Worm (Caenorhabditis elegans) whole organism, L1 larva: ENCODE measurements around the gene srlf-32.

Experiments
- C16A3.4 ChIP-seq: fragments of 150-350 bp; optimal IDR thresholded peaks from 2 replicates; lab custom pipeline; 2014; ENCODE audit warnings: missing biosample characterization, missing genetic modification characterization
- C34B4.2 ChIP-seq: sonication (generic microtip); optimal IDR thresholded peaks from 2 replicates; lab custom pipeline; 2017; ENCODE audit warnings: mild to moderate bottlenecking, missing genetic modification characterization, missing compliant biosample characterization
- alr-1 ChIP-seq: fragments of 200-800 bp; sonication (Bioruptor generic); optimal IDR thresholded peaks from 2 replicates; lab custom pipeline; 2018; ENCODE audit warnings: borderline replicate concordance, mild to moderate bottlenecking, missing genetic modification characterization, missing compliant biosample characterization
- ceh-8 ChIP-seq: fragments of 200-800 bp; sonication (Bioruptor generic); optimal IDR thresholded peaks from 2 replicates; lab custom pipeline; 2018; ENCODE audit warnings: mild to moderate bottlenecking, missing genetic modification characterization, moderate library complexity, missing compliant biosample characterization
- ceh-82 ChIP-seq, 3 experiments: fragments of 150-350 bp in 1 of 3; sonication (generic microtip) in 2 of 3; optimal IDR thresholded peaks; 2 replicates each; lab custom pipeline; 2014 to 2017; ENCODE audit warnings: missing biosample characterization in 3 of 3, missing genetic modification characterization in 3 of 3
- ceh-88 ChIP-seq: fragments of 200-800 bp; sonication (Bioruptor generic); IDR thresholded peaks from 2 replicates; pipeline ENCODE4 v1.3.6; 2022; ENCODE audit warnings: missing genetic modification characterization, missing compliant biosample characterization
- ces-1 ChIP-seq: fragments of 150-350 bp; optimal IDR thresholded peaks from 2 replicates; lab custom pipeline; 2014; ENCODE audit warnings: missing biosample characterization, missing genetic modification reagents, missing genetic modification characterization
- dpl-1 ChIP-seq, 3 experiments: fragments of 150-350 bp in 2 of 3; sonication (generic microtip) in 1 of 3; optimal IDR thresholded peaks; 2 replicates each; lab custom pipeline; 2014 to 2017; ENCODE audit warnings: missing biosample characterization in 3 of 3, missing genetic modification characterization in 3 of 3, missing genetic modification reagents in 3 of 3
- efl-1 ChIP-seq, 4 experiments: fragments of 150-350 bp; optimal IDR thresholded peaks in 3 of 4; peaks in 1 of 4; 1 replicate in 1 of 4; 2 replicates in 3 of 4; lab custom pipeline; 2014; ENCODE audit warnings: missing biosample characterization in 2 of 4, missing genetic modification characterization in 2 of 4, missing genetic modification reagents in 2 of 4
- elt-2 ChIP-seq: sonication (generic microtip); optimal IDR thresholded peaks from 2 replicates; lab custom pipeline; 2016; ENCODE audit warnings: missing genetic modification characterization, mild to moderate bottlenecking, inconsistent platforms, missing compliant biosample characterization, missing genetic modification reagents
- elt-3 ChIP-seq, 6 experiments: fragments of 150-350 bp in 1 of 6; sonication (generic microtip); optimal IDR thresholded peaks; 2 replicates each; lab custom pipeline; 2017 to 2018; ENCODE audit warnings: missing biosample characterization in 6 of 6, missing genetic modification characterization in 6 of 6, inconsistent platforms in 1 of 6
- fos-1 ChIP-seq: fragments of 150-350 bp; optimal IDR thresholded peaks from 2 replicates; lab custom pipeline; 2014; ENCODE audit warnings: missing biosample characterization, missing genetic modification characterization
- hlh-17 ChIP-seq: fragments of 200-800 bp; sonication (Bioruptor generic); optimal IDR thresholded peaks from 2 replicates; lab custom pipeline; 2018; ENCODE audit warnings: missing genetic modification characterization, mild to moderate bottlenecking, missing compliant biosample characterization, moderate library complexity, borderline replicate concordance
- hpl-2 ChIP-seq: fragments of 150-350 bp; optimal IDR thresholded peaks from 2 replicates; lab custom pipeline; 2014; ENCODE audit warnings: missing biosample characterization, missing genetic modification reagents, missing genetic modification characterization
- jun-1 ChIP-seq: fragments of 150-350 bp; optimal IDR thresholded peaks from 2 replicates; lab custom pipeline; 2014; ENCODE audit warnings: missing biosample characterization, missing genetic modification reagents, missing genetic modification characterization
- lin-13 ChIP-seq: fragments of 150-350 bp; optimal IDR thresholded peaks from 2 replicates; lab custom pipeline; 2014; ENCODE audit warnings: missing biosample characterization, missing genetic modification reagents, missing genetic modification characterization
- lin-14 ChIP-seq: fragments of 200-800 bp; sonication (Bioruptor generic); optimal IDR thresholded peaks from 2 replicates; lab custom pipeline; 2018; ENCODE audit warnings: mild to moderate bottlenecking, missing genetic modification characterization, moderate library complexity, missing compliant biosample characterization
- lin-35 ChIP-seq, 2 experiments: fragments of 150-350 bp; optimal IDR thresholded peaks; 2 replicates each; lab custom pipeline; 2014; ENCODE audit warnings: missing biosample characterization in 2 of 2, missing genetic modification characterization in 2 of 2, missing genetic modification reagents in 2 of 2
- lsy-2 ChIP-seq, 2 experiments: fragments of 150-350 bp; optimal IDR thresholded peaks; 2 replicates each; lab custom pipeline; 2014; ENCODE audit warnings: missing biosample characterization in 2 of 2, missing genetic modification characterization in 2 of 2
- mdl-1 ChIP-seq, 2 experiments: fragments of 150-350 bp; optimal IDR thresholded peaks; 2 replicates each; lab custom pipeline; 2014 to 2017; ENCODE audit warnings: missing biosample characterization in 2 of 2, missing genetic modification characterization in 2 of 2, inconsistent platforms in 1 of 2
- mef-2 ChIP-seq: fragments of 150-350 bp; optimal IDR thresholded peaks from 2 replicates; lab custom pipeline; 2014; ENCODE audit warnings: missing biosample characterization, missing genetic modification characterization
- nhr-11 ChIP-seq: fragments of 150-350 bp; optimal IDR thresholded peaks from 2 replicates; lab custom pipeline; 2014; ENCODE audit warnings: missing biosample characterization, missing genetic modification characterization
- nhr-12 ChIP-seq: sonication (generic microtip); optimal IDR thresholded peaks from 2 replicates; lab custom pipeline; 2017; ENCODE audit warnings: missing biosample characterization, missing genetic modification characterization
- nhr-20 ChIP-seq: sonication (generic microtip); optimal IDR thresholded peaks from 2 replicates; lab custom pipeline; 2016; ENCODE audit warnings: mild to moderate bottlenecking, missing genetic modification characterization, missing compliant biosample characterization
- nhr-237 ChIP-seq: fragments of 150-350 bp; optimal IDR thresholded peaks from 2 replicates; lab custom pipeline; 2014; ENCODE audit warnings: missing biosample characterization, missing genetic modification characterization
- nhr-28 ChIP-seq: fragments of 150-350 bp; optimal IDR thresholded peaks from 2 replicates; lab custom pipeline; 2014; ENCODE audit warnings: missing biosample characterization, missing genetic modification characterization
- nhr-47 ChIP-seq: sonication (generic microtip); optimal IDR thresholded peaks from 2 replicates; lab custom pipeline; 2016; ENCODE audit warnings: mild to moderate bottlenecking, missing genetic modification characterization, moderate library complexity, missing compliant biosample characterization
- pag-3 ChIP-seq: sonication (generic microtip); optimal IDR thresholded peaks from 2 replicates; lab custom pipeline; 2017; ENCODE audit warnings: missing genetic modification characterization, mild to moderate bottlenecking, missing compliant biosample characterization, antibody characterized with exemption, borderline replicate concordance; ENCODE audit not compliant: insufficient read depth
- pax-3 ChIP-seq: fragments of 200-800 bp; sonication (Bioruptor generic); optimal IDR thresholded peaks from 2 replicates; lab custom pipeline; 2018; ENCODE audit warnings: mild to moderate bottlenecking, missing genetic modification characterization, moderate library complexity, missing compliant biosample characterization
- rnt-1 ChIP-seq: sonication (generic microtip); optimal IDR thresholded peaks from 2 replicates; lab custom pipeline; 2016; ENCODE audit warnings: mild to moderate bottlenecking, missing genetic modification characterization, moderate library complexity, missing compliant biosample characterization
- skn-1 ChIP-seq: fragments of 150-350 bp; optimal IDR thresholded peaks from 2 replicates; lab custom pipeline; 2014; ENCODE audit warnings: missing biosample characterization, missing genetic modification characterization
- snpc-4 ChIP-seq: fragments of 150-350 bp; optimal IDR thresholded peaks from 2 replicates; lab custom pipeline; 2014; ENCODE audit warnings: missing biosample characterization, missing genetic modification characterization
- snu-23 ChIP-seq: sonication (generic microtip); optimal IDR thresholded peaks from 2 replicates; lab custom pipeline; 2016; ENCODE audit warnings: missing genetic modification characterization, missing compliant biosample characterization
- sptf-1 ChIP-seq: fragments of 150-350 bp; optimal IDR thresholded peaks from 2 replicates; lab custom pipeline; 2014; ENCODE audit warnings: missing biosample characterization, missing genetic modification characterization
- sup-37 ChIP-seq: fragments of 200-800 bp; sonication (Bioruptor generic); optimal IDR thresholded peaks from 2 replicates; lab custom pipeline; 2018; ENCODE audit warnings: mild to moderate bottlenecking, missing genetic modification characterization, missing compliant biosample characterization
- tbx-2 ChIP-seq: sonication (generic microtip); optimal IDR thresholded peaks from 2 replicates; lab custom pipeline; 2016; ENCODE audit warnings: missing genetic modification characterization, missing compliant biosample characterization
- tlp-1 ChIP-seq: fragments of 150-350 bp; optimal IDR thresholded peaks from 2 replicates; lab custom pipeline; 2014; ENCODE audit warnings: missing biosample characterization, missing genetic modification characterization
- unc-130 ChIP-seq: fragments of 150-350 bp; optimal IDR thresholded peaks from 2 replicates; lab custom pipeline; 2017; ENCODE audit warnings: missing biosample characterization, missing genetic modification characterization, inconsistent platforms
- unc-30 ChIP-seq: sonication (generic microtip); optimal IDR thresholded peaks from 2 replicates; lab custom pipeline; 2017; ENCODE audit warnings: missing biosample characterization, missing genetic modification characterization
- unc-62 ChIP-seq: fragments of 150-350 bp; optimal IDR thresholded peaks from 2 replicates; lab custom pipeline; 2014; ENCODE audit warnings: missing biosample characterization, missing genetic modification reagents, missing genetic modification characterization
- unc-86 ChIP-seq: sonication (generic microtip); optimal IDR thresholded peaks from 2 replicates; lab custom pipeline; 2016; ENCODE audit warnings: missing genetic modification characterization, missing compliant biosample characterization
- vab-15 ChIP-seq: sonication (generic microtip); optimal IDR thresholded peaks from 2 replicates; lab custom pipeline; 2017; ENCODE audit warnings: missing genotype, mild to moderate bottlenecking, missing genetic modification characterization, missing compliant biosample characterization
- xbp-1 ChIP-seq: sonication (generic microtip); optimal IDR thresholded peaks from 2 replicates; lab custom pipeline; 2016; ENCODE audit warnings: missing genetic modification characterization, missing compliant biosample characterization
- zip-4 ChIP-seq: fragments of 200-800 bp; sonication (Bioruptor generic); optimal IDR thresholded peaks from 2 replicates; lab custom pipeline; 2018; ENCODE audit warnings: mild to moderate bottlenecking, missing genetic modification characterization, moderate library complexity, missing compliant biosample characterization
- ztf-4 ChIP-seq: fragments of 150-350 bp; optimal IDR thresholded peaks from 2 replicates; lab custom pipeline; 2014; ENCODE audit warnings: missing biosample characterization, missing genetic modification characterization

The srlf-32 gene

ce11 chrIV:11923074-11923473 is 2.8 kb upstream of the srlf-32 start, which contains the start of gene srlf-31:
TSS of gene srlf-31 (minus strand) at chrIV:11923174.
- TF ChIP-seq ztf-4 (tag; lab: Kevin White, UChicago) = no peak
- no peak for TF ChIP-seq unc-130 (tag; lab: Kevin White, UChicago)
- TF ChIP-seq ces-1 (GFP tag; lab: Kevin White, UChicago) = no peak
- TF ChIP-seq ceh-8 (GFP tag; lab: Kevin White, UChicago) = no peak
- TF ChIP-seq vab-15 (tag; lab: Kevin White, UChicago) = no peak

ce11 chrIV:11924092-11924491 is 1.7 kb upstream of the srlf-32 start:
- TF ChIP-seq unc-62 = no peak
- TF ChIP-seq lsy-2 (tag; optimal IDR thresholded peaks at IDR 0.05; lab: Kevin White, UChicago) = no peak
- no peak for TF ChIP-seq hlh-17 (GFP tag; lab: Kevin White, UChicago)
- no peak for TF ChIP-seq fos-1 (tag; lab: Kevin White, UChicago)
- TF ChIP-seq lin-35 (GFP tag; optimal IDR thresholded peaks at IDR 0.05; lab: Kevin White, UChicago) = no peak
- no peak for TF ChIP-seq ztf-4 (tag; lab: Kevin White, UChicago)
- TF ChIP-seq pax-3 (tag; lab: Kevin White, UChicago) = no peak
- TF ChIP-seq nhr-237 (tag; lab: Kevin White, UChicago) = no peak
- TF ChIP-seq pag-3 (tag; lab: Kevin White, UChicago) = no peak
- no peak for TF ChIP-seq nhr-28 (tag; lab: Kevin White, UChicago)
- TF ChIP-seq, all 84 proteins: peak for 0

ce11 chrIV:11928388-11928787 is 2.6 kb downstream of the srlf-32 start:
- TF ChIP-seq C34B4.2 (tag; lab: Kevin White, UChicago) (no peak), xbp-1 (tag; lab: Kevin White, UChicago) (peak; percentile 25), snu-23 (GFP tag; lab: Kevin White, UChicago) (peak; percentile 76), nhr-20 (peak; percentile 94), sptf-1 (no peak), skn-1 (tag; lab: Kevin White, UChicago) (peak; percentile 55), mef-2 (tag; lab: Kevin White, UChicago) (no peak), tlp-1 (tag; lab: Kevin White, UChicago) (no peak), ces-1 (GFP tag; lab: Kevin White, UChicago) (no peak), unc-30 (tag; lab: Kevin White, UChicago) (no peak), nhr-28 (tag; lab: Kevin White, UChicago) (no peak), C16A3.4 (tag; lab: Kevin White, UChicago) (peak; percentile 43), nhr-12 (no peak), zip-4 (GFP tag; lab: Kevin White, UChicago) (no peak), ceh-82 (tag; optimal IDR thresholded peaks at IDR 0.05; lab: Kevin White, UChicago) (peak in 2 of 3 experiments; percentile 27 to 35), dpl-1 (GFP tag; optimal IDR thresholded peaks at IDR 0.05; lab: Kevin White, UChicago) (peak in 2 of 3 experiments; percentile 14 to 16), nhr-11 (tag; lab: Kevin White, UChicago) (no peak), ceh-88 (GFP tag; lab: Robert Waterston, UW) (peak; percentile 41; the same call in 1 of the 2 replicates), ztf-4 (tag; lab: Kevin White, UChicago) (no peak), hlh-17 (GFP tag; lab: Kevin White, UChicago) (no peak), unc-130 (tag; lab: Kevin White, UChicago) (no peak), efl-1 (optimal IDR thresholded peaks at IDR 0.05; lab: Kevin White, UChicago) (peak; percentile 27 to 46), efl-1 (GFP tag; optimal IDR thresholded peaks at IDR 0.05 in 1 of 2; lab: Kevin White, UChicago) (peak; percentile 6 to 88), jun-1 (tag; lab: Kevin White, UChicago) (peak; percentile 8), fos-1 (tag; lab: Kevin White, UChicago) (peak; percentile 49), lin-14 (GFP tag; lab: Kevin White, UChicago) (peak; percentile 41), elt-2 (peak; percentile 32), sup-37 (GFP tag; lab: Kevin White, UChicago) (no peak), mdl-1 (tag; optimal IDR thresholded peaks at IDR 0.05; lab: Kevin White, UChicago) (peak in 1 of 2 experiments; percentile 58), unc-86 (no peak), elt-3 (tag; optimal IDR thresholded peaks at IDR 0.05; lab: Kevin White, UChicago) (peak in 2 of 6 experiments; percentile 20 to 21), pax-3 (tag; lab: Kevin White, UChicago) (no peak), snpc-4 (no peak), lin-13 (GFP tag; lab: Kevin White, UChicago) (peak; percentile 11), lin-35 (GFP tag; optimal IDR thresholded peaks at IDR 0.05; lab: Kevin White, UChicago) (peak; percentile 36 to 76), tbx-2 (peak; percentile 15), nhr-47 (tag; lab: Kevin White, UChicago) (peak; percentile 56), alr-1 (tag; lab: Kevin White, UChicago) (no peak), rnt-1 (peak; percentile 83), hpl-2 (GFP tag; lab: Kevin White, UChicago) (no peak), nhr-237 (tag; lab: Kevin White, UChicago) (no peak)
